Fruit fly (Drosophila melanogaster) whole organism, prepupa: ENCODE measurements around the gene CG14237.
A peak's percentile ranks its signal among the peaks of the same experiment; 100 is the strongest.

Source experiments
- Blimp-1 ChIP-seq: fragments of 200-800 bp; sonication (Bioruptor generic); optimal IDR thresholded peaks from 3 replicates; lab custom pipeline; 2017; ENCODE audit warnings: missing biosample characterization, missing genetic modification characterization, mild to moderate bottlenecking, moderate library complexity, missing genetic modification reagents
- CG10631 ChIP-seq: fragments of 200-800 bp; sonication (Bioruptor generic); optimal IDR thresholded peaks from 2 replicates; lab custom pipeline; 2016; ENCODE audit warnings: missing biosample characterization, missing genetic modification characterization
- CG10669 ChIP-seq: fragments of 200-800 bp; sonication (Bioruptor generic); optimal IDR thresholded peaks from 3 replicates; lab custom pipeline; 2018; ENCODE audit warnings: missing biosample characterization, mild to moderate bottlenecking, missing genetic modification characterization, moderate library complexity
- CG11294 ChIP-seq: fragments of 200-800 bp; sonication (Bioruptor generic); IDR thresholded peaks from 2 replicates; pipeline ENCODE4 v1.3.6; 2022; ENCODE audit warnings: missing biosample characterization, missing genetic modification characterization
- CG11902 ChIP-seq: fragments of 200-800 bp; sonication (Bioruptor generic); optimal IDR thresholded peaks from 3 replicates; lab custom pipeline; 2016; ENCODE audit warnings: missing biosample characterization, missing genetic modification characterization
- CG15336 ChIP-seq: fragments of 200-800 bp; sonication (Bioruptor generic); IDR thresholded peaks from 2 replicates; pipeline ENCODE4 v1.3.6; 2022; ENCODE audit warnings: missing biosample characterization, missing genetic modification characterization
- CG3032 ChIP-seq: fragments of 200-800 bp; optimal IDR thresholded peaks from 2 replicates; lab custom pipeline; 2019; ENCODE audit warnings: missing biosample characterization, mild to moderate bottlenecking, missing genetic modification characterization, moderate library complexity
- CG31627 ChIP-seq: fragments of 200-800 bp; sonication (Bioruptor generic); optimal IDR thresholded peaks from 3 replicates; lab custom pipeline; 2016; ENCODE audit warnings: missing biosample characterization, missing genetic modification characterization
- CG32006 ChIP-seq: fragments of 200-800 bp; sonication (Bioruptor generic); optimal IDR thresholded peaks from 3 replicates; lab custom pipeline; 2017; ENCODE audit warnings: missing biosample characterization, mild to moderate bottlenecking, missing genetic modification characterization
- CG3919 ChIP-seq: fragments of 200-800 bp; sonication (Bioruptor generic); optimal IDR thresholded peaks from 3 replicates; lab custom pipeline; 2016; ENCODE audit warnings: missing biosample characterization, missing genetic modification characterization
- CG6163 ChIP-seq: fragments of 200-800 bp; sonication (Bioruptor generic); IDR thresholded peaks from 3 replicates; pipeline ENCODE4 v1.3.6; 2022; ENCODE audit warnings: missing biosample characterization, missing genetic modification characterization
- CG6276 ChIP-seq: fragments of 200-800 bp; sonication (Bioruptor generic); optimal IDR thresholded peaks from 2 replicates; lab custom pipeline; 2017; ENCODE audit warnings: missing biosample characterization, mild to moderate bottlenecking, missing genetic modification characterization
- CG6792 ChIP-seq: fragments of 200-800 bp; sonication (Bioruptor generic); optimal IDR thresholded peaks from 3 replicates; lab custom pipeline; 2016; ENCODE audit warnings: missing biosample characterization, missing genetic modification characterization
- CG6808 ChIP-seq: fragments of 200-800 bp; sonication (Bioruptor generic); optimal IDR thresholded peaks from 3 replicates; lab custom pipeline; 2017; ENCODE audit warnings: missing biosample characterization, missing genetic modification characterization, mild to moderate bottlenecking, moderate library complexity, missing genetic modification reagents
- CG8119 ChIP-seq: fragments of 200-800 bp; sonication (Bioruptor generic); IDR thresholded peaks from 3 replicates; pipeline ENCODE4 v1.3.6; 2022; ENCODE audit warnings: missing biosample characterization, missing genetic modification characterization
- CG8319 ChIP-seq: fragments of 200-800 bp; sonication (Bioruptor generic); optimal IDR thresholded peaks from 3 replicates; lab custom pipeline; 2016; ENCODE audit warnings: missing biosample characterization, missing genetic modification characterization
- CG8632 ChIP-seq: fragments of 200-800 bp; sonication (Bioruptor generic); optimal IDR thresholded peaks from 3 replicates; lab custom pipeline; 2016; ENCODE audit warnings: missing biosample characterization, missing genetic modification characterization
- CG9139 ChIP-seq: fragments of 200-800 bp; sonication (Bioruptor generic); optimal IDR thresholded peaks from 3 replicates; lab custom pipeline; 2017; ENCODE audit warnings: missing biosample characterization, mild to moderate bottlenecking, missing genetic modification characterization
- Eip78C ChIP-seq: fragments of 200-800 bp; sonication (Bioruptor generic); peaks from one replicate; lab custom pipeline; 2016; ENCODE audit warnings: missing biosample characterization, missing genetic modification characterization
- Eip93F ChIP-seq: fragments of 200-800 bp; sonication (Bioruptor generic); optimal IDR thresholded peaks from 2 replicates; lab custom pipeline; 2016; ENCODE audit warnings: missing biosample characterization, mild to moderate bottlenecking, missing genetic modification characterization
- Ets21C ChIP-seq: fragments of 200-800 bp; sonication (Bioruptor generic); optimal IDR thresholded peaks from 3 replicates; lab custom pipeline; 2016; ENCODE audit warnings: missing biosample characterization, missing genetic modification characterization
- Ets96B ChIP-seq: fragments of 200-800 bp; optimal IDR thresholded peaks from 2 replicates; lab custom pipeline; 2019; ENCODE audit warnings: missing biosample characterization, mild to moderate bottlenecking, missing genetic modification characterization, moderate library complexity
- Hr38 ChIP-seq: sonication (Bioruptor generic); optimal IDR thresholded peaks from 2 replicates; lab custom pipeline; 2016; ENCODE audit warnings: missing biosample characterization, missing genetic modification characterization
- Hr4 ChIP-seq: fragments of 200-800 bp; sonication (Bioruptor generic); optimal IDR thresholded peaks from 3 replicates; lab custom pipeline; 2016; ENCODE audit warnings: missing biosample characterization, missing genetic modification characterization
- OdsH ChIP-seq: fragments of 200-800 bp; sonication (Bioruptor generic); optimal IDR thresholded peaks from 3 replicates; lab custom pipeline; 2016; ENCODE audit warnings: missing biosample characterization, missing genetic modification characterization
- Smox ChIP-seq: fragments of 200-800 bp; sonication (Bioruptor generic); optimal IDR thresholded peaks from 3 replicates; lab custom pipeline; 2016; ENCODE audit warnings: missing biosample characterization, missing genetic modification characterization
- Sox14 ChIP-seq: fragments of 200-800 bp; sonication (Bioruptor generic); optimal IDR thresholded peaks from 3 replicates; lab custom pipeline; 2016; ENCODE audit warnings: missing biosample characterization, missing genetic modification characterization
- Sox15 ChIP-seq: fragments of 200-800 bp; sonication (Bioruptor generic); optimal IDR thresholded peaks from 3 replicates; lab custom pipeline; 2016; ENCODE audit warnings: missing biosample characterization, missing genetic modification characterization
- achi ChIP-seq: fragments of 200-800 bp; sonication (Bioruptor generic); optimal IDR thresholded peaks from 3 replicates; lab custom pipeline; 2016; ENCODE audit warnings: missing biosample characterization, missing genetic modification characterization
- acj6 ChIP-seq: fragments of 200-800 bp; sonication (Bioruptor generic); optimal IDR thresholded peaks from 3 replicates; lab custom pipeline; 2016; ENCODE audit warnings: missing biosample characterization, missing genetic modification characterization
- dac ChIP-seq: fragments of 200-800 bp; sonication (Bioruptor generic); optimal IDR thresholded peaks from 2 replicates; lab custom pipeline; 2017; ENCODE audit warnings: missing biosample characterization, mild to moderate bottlenecking, missing genetic modification characterization
- dsx ChIP-seq: fragments of 200-800 bp; optimal IDR thresholded peaks from 3 replicates; lab custom pipeline; 2019; ENCODE audit warnings: missing biosample characterization, mild to moderate bottlenecking, missing genetic modification characterization, moderate library complexity; ENCODE audit not compliant: poor library complexity, severe bottlenecking
- eg ChIP-seq: fragments of 200-800 bp; sonication (Bioruptor generic); IDR thresholded peaks from 3 replicates; pipeline ENCODE4 v1.3.6; 2022; ENCODE audit warnings: missing biosample characterization, missing genetic modification characterization
- esn ChIP-seq: fragments of 200-800 bp; sonication (Bioruptor generic); optimal IDR thresholded peaks from 2 replicates; lab custom pipeline; 2016; ENCODE audit warnings: missing biosample characterization, mild to moderate bottlenecking, missing genetic modification characterization, moderate library complexity
- fd59A ChIP-seq: fragments of 200-800 bp; sonication (Bioruptor generic); optimal IDR thresholded peaks from 2 replicates; lab custom pipeline; 2017; ENCODE audit warnings: missing biosample characterization, mild to moderate bottlenecking, missing genetic modification characterization, missing genetic modification reagents
- fd85E ChIP-seq: fragments of 200-800 bp; sonication (Bioruptor generic); optimal IDR thresholded peaks from 3 replicates; lab custom pipeline; 2016; ENCODE audit warnings: missing biosample characterization, missing genetic modification characterization
- fkh ChIP-seq: fragments of 200-800 bp; sonication (Bioruptor generic); optimal IDR thresholded peaks from 3 replicates; lab custom pipeline; 2017; ENCODE audit warnings: missing biosample characterization, mild to moderate bottlenecking, missing genetic modification characterization, moderate library complexity
- net ChIP-seq: fragments of 200-800 bp; sonication (Bioruptor generic); optimal IDR thresholded peaks from 3 replicates; lab custom pipeline; 2016; ENCODE audit warnings: missing biosample characterization, missing genetic modification characterization
- pdm3 ChIP-seq: fragments of 200-800 bp; sonication (Bioruptor generic); optimal IDR thresholded peaks from 3 replicates; lab custom pipeline; 2016; ENCODE audit warnings: missing biosample characterization, missing genetic modification characterization
- spab ChIP-seq: fragments of 200-800 bp; sonication (Bioruptor generic); optimal IDR thresholded peaks from 2 replicates; lab custom pipeline; 2017; ENCODE audit warnings: missing biosample characterization, mild to moderate bottlenecking, missing genetic modification characterization, missing genetic modification reagents
- ss ChIP-seq, 2 experiments: fragments of 200-800 bp; sonication (Bioruptor generic); optimal IDR thresholded peaks; 2 replicates in 1 of 2; 3 replicates in 1 of 2; lab custom pipeline; 2017 to 2018; ENCODE audit warnings: mild to moderate bottlenecking in 2 of 2, missing biosample characterization in 2 of 2, missing genetic modification characterization in 2 of 2, moderate library complexity in 1 of 2
- svp ChIP-seq: fragments of 200-800 bp; sonication (Bioruptor generic); peaks from one replicate; lab custom pipeline; 2016; ENCODE audit warnings: missing biosample characterization, missing genetic modification characterization
- topi ChIP-seq: fragments of 200-800 bp; sonication (Bioruptor generic); optimal IDR thresholded peaks from 3 replicates; lab custom pipeline; 2016; ENCODE audit warnings: missing biosample characterization, missing genetic modification characterization

Gene CG14237

dm6 chr3R:26484511-26484910 lies 27.8 kb downstream of the CG14237 start (continued):
- TF ChIP-seq OdsH (GFP tag; lab: Kevin White, UChicago): peak; percentile 55
- peak; percentile 31 for TF ChIP-seq Sox14 (GFP tag; lab: Kevin White, UChicago)
- TF ChIP-seq CG32006 (GFP tag; lab: Kevin White, UChicago): peak; percentile 50
- peak; percentile 37; the same call in 1 of the 3 replicates for TF ChIP-seq CG6163 (GFP tag; lab: Robert Waterston, UW)
- TF ChIP-seq fd59A: no peak
- peak; percentile 56 for TF ChIP-seq esn (GFP tag; lab: Kevin White, UChicago)
- TF ChIP-seq CG6276 (GFP tag; lab: Kevin White, UChicago): peak; percentile 8
- peak; percentile 28; the same call in 1 of the 2 replicates for TF ChIP-seq CG15336
- peak; percentile 33 for TF ChIP-seq net
- TF ChIP-seq dac: peak; percentile 17
- TF ChIP-seq CG8632 (GFP tag; lab: Kevin White, UChicago): peak; percentile 48
- peak; percentile 9 for TF ChIP-seq CG10631 (GFP tag; lab: Kevin White, UChicago)
- no peak for TF ChIP-seq CG9139 (GFP tag; lab: Kevin White, UChicago)
- peak; percentile 44 for TF ChIP-seq Smox (GFP tag; lab: Kevin White, UChicago)
- TF ChIP-seq, all 60 proteins: peak for 39

DNA sequence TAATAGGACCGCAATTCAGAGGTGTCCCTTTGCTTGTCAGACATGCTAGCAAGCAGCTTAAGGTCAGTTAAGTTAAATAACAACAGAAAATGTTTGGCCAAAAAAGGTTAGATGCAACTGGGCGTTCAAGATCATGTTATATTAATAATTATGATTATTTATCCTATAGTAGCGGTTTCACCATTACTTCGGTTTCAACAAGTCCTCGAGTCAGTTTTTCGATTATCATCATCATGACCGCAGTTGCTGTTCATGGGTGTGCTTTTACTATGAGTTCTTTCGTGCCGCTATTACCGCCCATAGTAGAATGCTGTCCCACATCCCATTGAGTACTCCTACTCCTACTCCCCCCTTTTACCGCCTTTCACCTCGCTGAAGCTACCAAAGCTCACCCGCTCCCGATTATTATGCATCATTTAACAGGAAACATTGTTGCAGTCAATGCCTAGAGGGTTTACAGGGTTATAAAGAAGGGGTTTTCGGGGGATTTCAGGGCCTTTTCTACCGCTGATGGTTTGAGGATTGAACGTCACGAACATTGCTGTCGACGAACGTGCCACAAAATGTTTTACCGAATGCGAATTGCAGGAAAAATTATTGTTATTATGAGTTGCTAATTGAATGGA lies 28.7 kb downstream of the CG14237 start:
- TF ChIP-seq CG6808 (GFP tag; lab: Kevin White, UChicago): peak; percentile 34
- TF ChIP-seq svp (GFP tag; lab: Kevin White, UChicago): peak; percentile 61
- 0 out of 3 replicates have a peak, but pooled peaks have one; percentile 32 for TF ChIP-seq CG8119
- TF ChIP-seq spab: peak; percentile 21
- peak; percentile 93 for TF ChIP-seq dsx
- TF ChIP-seq CG32006 (GFP tag; lab: Kevin White, UChicago): peak; percentile 46
- TF ChIP-seq Smox (GFP tag; lab: Kevin White, UChicago): no peak
- no peak for TF ChIP-seq CG9139 (GFP tag; lab: Kevin White, UChicago)
- peak; percentile 65 for TF ChIP-seq Eip78C (GFP tag; lab: Kevin White, UChicago)
- TF ChIP-seq CG10631 (GFP tag; lab: Kevin White, UChicago): peak; percentile 17
- TF ChIP-seq CG10669: peak; percentile 31
- TF ChIP-seq fd59A: peak; percentile 5
- 0 out of 3 replicates have a peak, but pooled peaks have one; percentile 6 for TF ChIP-seq CG6163 (GFP tag; lab: Robert Waterston, UW)
- no peak for TF ChIP-seq CG6276 (GFP tag; lab: Kevin White, UChicago)
- TF ChIP-seq OdsH (GFP tag; lab: Kevin White, UChicago): peak; percentile 2
- TF ChIP-seq acj6 (GFP tag; lab: Kevin White, UChicago): peak; percentile 14
- TF ChIP-seq Blimp-1: no peak
- peak; percentile 17 for TF ChIP-seq CG3919 (GFP tag; lab: Kevin White, UChicago)
- TF ChIP-seq CG3032: peak; percentile 3
- no peak for TF ChIP-seq CG8319 (GFP tag; lab: Kevin White, UChicago)
- TF ChIP-seq CG6792: peak; percentile 14
- TF ChIP-seq ss (GFP tag; optimal IDR thresholded peaks at IDR 0.05; lab: Kevin White, UChicago): peak in 1 of 2 experiments; percentile 30
- no peak for TF ChIP-seq Sox15 (GFP tag; lab: Kevin White, UChicago)
- no peak for TF ChIP-seq achi (GFP tag; lab: Kevin White, UChicago)
- TF ChIP-seq Ets96B (tag; lab: Kevin White, UChicago): peak; percentile 36
- TF ChIP-seq Eip93F: no peak

DNA sequence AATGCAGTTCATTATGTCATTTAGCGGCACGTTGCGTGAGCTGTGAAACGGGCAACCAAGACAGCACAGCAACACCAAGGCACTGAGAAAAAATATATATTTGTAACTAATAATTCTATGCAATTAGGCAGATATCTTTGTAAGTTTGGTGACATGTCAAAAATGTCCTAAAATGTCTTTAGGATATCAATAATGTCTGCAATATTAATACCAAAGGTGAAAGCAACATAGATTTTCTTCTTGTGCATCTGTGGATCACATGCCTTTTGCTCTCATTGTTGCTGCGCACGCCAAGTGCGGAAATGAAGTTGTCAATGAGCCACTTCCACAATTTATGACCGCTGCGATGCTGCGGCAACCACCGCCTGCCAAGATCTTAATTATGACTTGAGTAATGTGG lies 32.8 kb downstream of the CG14237 start:
- TF ChIP-seq acj6 (GFP tag; lab: Kevin White, UChicago) (peak; percentile 81), eg (peak; percentile 79), Sox15 (GFP tag; lab: Kevin White, UChicago) (peak; percentile 62), CG6163 (GFP tag; lab: Robert Waterston, UW) (peak; percentile 88), CG6276 (GFP tag; lab: Kevin White, UChicago) (peak; percentile 69), dac (peak; percentile 48), CG3919 (GFP tag; lab: Kevin White, UChicago) (peak; percentile 85), CG11902 (GFP tag; lab: Kevin White, UChicago) (peak; percentile 65), CG8119 (peak; percentile 80), CG11294 (GFP tag; lab: Robert Waterston, UW) (peak; percentile 49; the same call in 1 of the 2 replicates), topi (GFP tag; lab: Kevin White, UChicago) (peak; percentile 76), dsx (peak; percentile 65), fd85E (GFP tag; lab: Kevin White, UChicago) (no peak), OdsH (GFP tag; lab: Kevin White, UChicago) (peak; percentile 80), CG3032 (peak; percentile 80), spab (peak; percentile 84), CG8632 (GFP tag; lab: Kevin White, UChicago) (peak; percentile 76), pdm3 (GFP tag; lab: Kevin White, UChicago) (peak; percentile 77), CG31627 (GFP tag; lab: Kevin White, UChicago) (peak; percentile 59), Eip93F (peak; percentile 3), fkh (GFP tag; lab: Kevin White, UChicago) (no peak), fd59A (peak; percentile 82), Eip78C (GFP tag; lab: Kevin White, UChicago) (peak; percentile 88), esn (GFP tag; lab: Kevin White, UChicago) (peak; percentile 73), Ets21C (peak; percentile 25), CG32006 (GFP tag; lab: Kevin White, UChicago) (peak; percentile 77), Hr4 (GFP tag; lab: Kevin White, UChicago) (peak; percentile 75), Hr38 (GFP tag; lab: Kevin White, UChicago) (no peak)
